Fruit fly (Drosophila melanogaster) whole organism, embryonic: ENCODE results near the gene CG13605.

Source experiments
- Abd-B ChIP-seq: fragments of 200-800 bp; sonication (Bioruptor generic); optimal IDR thresholded peaks from 2 replicates; lab custom pipeline; 2018; ENCODE audit warnings: missing biosample characterization, mild to moderate bottlenecking, missing genetic modification characterization, moderate library complexity
- CG10431 ChIP-seq: fragments of 200-800 bp; sonication (Bioruptor generic); optimal IDR thresholded peaks from 3 replicates; lab custom pipeline; 2018; ENCODE audit warnings: missing biosample characterization, mild to moderate bottlenecking, missing genetic modification characterization
- CG14441 ChIP-seq: fragments of 200-800 bp; sonication (Bioruptor generic); IDR thresholded peaks from 2 replicates; pipeline ENCODE4 v1.3.6; 2022; ENCODE audit warnings: missing biosample characterization, missing genetic modification characterization
- CG14965 ChIP-seq: fragments of 200-800 bp; sonication (Bioruptor generic); optimal IDR thresholded peaks from 2 replicates; lab custom pipeline; 2016; ENCODE audit warnings: missing biosample characterization, missing genetic modification characterization, borderline replicate concordance
- CG15269 ChIP-seq: fragments of 200-800 bp; sonication (Bioruptor generic); optimal IDR thresholded peaks from 2 replicates; lab custom pipeline; 2018; ENCODE audit warnings: missing biosample characterization, mild to moderate bottlenecking, missing genetic modification characterization, moderate library complexity
- CG16779 ChIP-seq: fragments of 200-800 bp; sonication (Bioruptor generic); IDR thresholded peaks from 2 replicates; pipeline ENCODE4 v1.3.6; 2022; ENCODE audit warnings: missing biosample characterization, missing genetic modification characterization
- CG17328 ChIP-seq: fragments of 200-800 bp; sonication (Bioruptor generic); IDR thresholded peaks from 2 replicates; pipeline ENCODE4 v1.3.6; 2022; ENCODE audit warnings: missing biosample characterization, missing genetic modification characterization
- CG2875 ChIP-seq: fragments of 200-800 bp; sonication (Bioruptor generic); optimal IDR thresholded peaks from 2 replicates; lab custom pipeline; 2017; ENCODE audit warnings: missing biosample characterization, mild to moderate bottlenecking, missing genetic modification characterization, missing genetic modification reagents
- CG31224 ChIP-seq: fragments of 200-800 bp; sonication (Bioruptor generic); IDR thresholded peaks from 2 replicates; pipeline ENCODE4 v1.3.6; 2022; ENCODE audit warnings: missing biosample characterization, missing genetic modification characterization
- CG31388 ChIP-seq: fragments of 200-800 bp; sonication (Bioruptor generic); optimal IDR thresholded peaks from 2 replicates; lab custom pipeline; 2016; ENCODE audit warnings: missing biosample characterization, missing genetic modification characterization
- CG31441 ChIP-seq: fragments of 200-800 bp; sonication (Bioruptor generic); IDR thresholded peaks from 2 replicates; pipeline ENCODE4 v1.3.6; 2022; ENCODE audit warnings: missing biosample characterization, missing genetic modification characterization
- CG4282 ChIP-seq: fragments of 200-800 bp; sonication (Bioruptor generic); optimal IDR thresholded peaks from 2 replicates; lab custom pipeline; 2016; ENCODE audit warnings: missing biosample characterization, missing genetic modification characterization
- CG7372 ChIP-seq: fragments of 200-800 bp; sonication (Bioruptor generic); IDR thresholded peaks from 2 replicates; pipeline ENCODE4 v1.3.6; 2022; ENCODE audit warnings: missing biosample characterization, missing genetic modification characterization
- CG7839 ChIP-seq: fragments of 200-800 bp; sonication (Bioruptor generic); optimal IDR thresholded peaks from 3 replicates; lab custom pipeline; 2018; ENCODE audit warnings: missing biosample characterization, mild to moderate bottlenecking, missing genetic modification characterization, moderate library complexity
- Dbx ChIP-seq: fragments of 200-800 bp; sonication (Bioruptor generic); IDR thresholded peaks from 3 replicates; pipeline ENCODE4 v1.3.6; 2022; ENCODE audit warnings: missing biosample characterization, missing genetic modification characterization
- HLHmδ ChIP-seq: fragments of 200-800 bp; sonication (Bioruptor generic); optimal IDR thresholded peaks from 2 replicates; lab custom pipeline; 2018; ENCODE audit warnings: missing biosample characterization, mild to moderate bottlenecking, missing genetic modification characterization, moderate library complexity
- Meics ChIP-seq: fragments of 200-800 bp; sonication (Bioruptor generic); optimal IDR thresholded peaks from 2 replicates; lab custom pipeline; 2017; ENCODE audit warnings: missing biosample characterization, mild to moderate bottlenecking, missing genetic modification characterization
- NfI ChIP-seq: fragments of 200-800 bp; sonication (Bioruptor generic); optimal IDR thresholded peaks from 3 replicates; lab custom pipeline; 2018; ENCODE audit warnings: missing biosample characterization, mild to moderate bottlenecking, missing genetic modification characterization, moderate library complexity
- Sin3A ChIP-seq: fragments of >200 bp; optimal IDR thresholded peaks from 2 replicates; lab custom pipeline; 2018
- Six4 ChIP-seq: fragments of 200-800 bp; sonication (Bioruptor generic); optimal IDR thresholded peaks from 2 replicates; lab custom pipeline; 2016; ENCODE audit warnings: missing biosample characterization, missing genetic modification characterization
- Spps ChIP-seq: fragments of 200-800 bp; sonication (Bioruptor generic); optimal IDR thresholded peaks from 2 replicates; lab custom pipeline; 2018; ENCODE audit warnings: missing biosample characterization, mild to moderate bottlenecking, missing genetic modification characterization
- Sry-δ ChIP-seq: fragments of 200-800 bp; sonication (Bioruptor generic); optimal IDR thresholded peaks from 2 replicates; lab custom pipeline; 2016; ENCODE audit warnings: missing biosample characterization, missing genetic modification characterization
- amos ChIP-seq: fragments of 200-800 bp; sonication (Bioruptor generic); IDR thresholded peaks from 2 replicates; pipeline ENCODE4 v1.3.6; 2022; ENCODE audit warnings: missing biosample characterization, missing genetic modification characterization; ENCODE audit not compliant: partially characterized antibody
- ash1 ChIP-seq: fragments of 200-800 bp; sonication (Bioruptor generic); optimal IDR thresholded peaks from 2 replicates; lab custom pipeline; 2018; ENCODE audit warnings: missing biosample characterization, mild to moderate bottlenecking, missing genetic modification characterization
- danr ChIP-seq: fragments of 200-800 bp; sonication (Bioruptor generic); IDR thresholded peaks from 2 replicates; pipeline ENCODE4 v1.3.6; 2022; ENCODE audit warnings: missing biosample characterization, missing genetic modification characterization
- disco-r ChIP-seq: fragments of 200-800 bp; sonication (Bioruptor generic); optimal IDR thresholded peaks from 2 replicates; lab custom pipeline; 2016; ENCODE audit warnings: missing biosample characterization, missing genetic modification characterization
- gro ChIP-seq: fragments of 200-800 bp; sonication (Bioruptor generic); optimal IDR thresholded peaks from 2 replicates; lab custom pipeline; 2016; ENCODE audit warnings: missing biosample characterization, missing genetic modification characterization
- gsb ChIP-seq: fragments of 200-800 bp; sonication (Bioruptor generic); IDR thresholded peaks from 2 replicates; pipeline ENCODE4 v1.3.6; 2022; ENCODE audit warnings: missing biosample characterization, missing genetic modification characterization
- hbn ChIP-seq: fragments of 200-800 bp; sonication (Bioruptor generic); IDR thresholded peaks from 2 replicates; pipeline ENCODE4 v1.3.6; 2022; ENCODE audit warnings: missing biosample characterization, missing genetic modification characterization; ENCODE audit not compliant: partially characterized antibody
- jumu ChIP-seq: fragments of 200-800 bp; sonication (Bioruptor generic); optimal IDR thresholded peaks from 3 replicates; lab custom pipeline; 2016; ENCODE audit warnings: missing biosample characterization, missing genetic modification characterization
- kni ChIP-seq: fragments of 200-800 bp; sonication (Bioruptor generic); optimal IDR thresholded peaks from 3 replicates; lab custom pipeline; 2017; ENCODE audit warnings: mild to moderate bottlenecking, missing biosample characterization, missing genetic modification reagents, missing genetic modification characterization
- org-1 ChIP-seq: fragments of 200-800 bp; sonication (Bioruptor generic); optimal IDR thresholded peaks from 2 replicates; lab custom pipeline; 2017; ENCODE audit warnings: missing biosample characterization, missing genetic modification characterization
- pros ChIP-seq: fragments of 200-800 bp; sonication (Bioruptor generic); optimal IDR thresholded peaks from 3 replicates; lab custom pipeline; 2019; ENCODE audit warnings: missing biosample characterization, mild to moderate bottlenecking, missing genetic modification characterization, moderate library complexity
- psq ChIP-seq: fragments of 200-800 bp; sonication (Bioruptor generic); optimal IDR thresholded peaks from 2 replicates; lab custom pipeline; 2017; ENCODE audit warnings: missing biosample characterization, missing genetic modification characterization
- pzg ChIP-seq: fragments of 200-800 bp; sonication (Bioruptor generic); optimal IDR thresholded peaks from 3 replicates; lab custom pipeline; 2018; ENCODE audit warnings: missing biosample characterization, mild to moderate bottlenecking, missing genetic modification characterization, moderate library complexity
- run ChIP-seq: fragments of 200-800 bp; sonication (Bioruptor generic); optimal IDR thresholded peaks from 3 replicates; lab custom pipeline; 2018; ENCODE audit warnings: missing biosample characterization, mild to moderate bottlenecking, missing genetic modification characterization
- trem ChIP-seq: fragments of 200-800 bp; optimal IDR thresholded peaks from 3 replicates; lab custom pipeline; 2019; ENCODE audit warnings: missing biosample characterization, mild to moderate bottlenecking, missing genetic modification characterization, moderate library complexity
- wor ChIP-seq: fragments of 200-800 bp; sonication (Bioruptor generic); IDR thresholded peaks from 2 replicates; pipeline ENCODE4 v1.3.6; 2022; ENCODE audit warnings: missing biosample characterization, missing genetic modification characterization
- z ChIP-seq: fragments of 200-800 bp; sonication (Bioruptor generic); IDR thresholded peaks from 3 replicates; pipeline ENCODE4 v1.3.6; 2022; ENCODE audit warnings: missing biosample characterization, missing genetic modification characterization

CG13605 gene

dm6 chr3R:24161173-24161811 lies 49.1 kb upstream of the CG13605 start, which contains the start of the genes Myo95E and TBC1d7 (continued):
- TF ChIP-seq CG15269 (tag; lab: Kevin White, UChicago): peak; percentile 91
- no peak for TF ChIP-seq gro (GFP tag; lab: Kevin White, UChicago)
- no peak for TF ChIP-seq ash1 (GFP tag; lab: Kevin White, UChicago)
- TF ChIP-seq psq (GFP tag; lab: Kevin White, UChicago): peak; percentile 35
- TF ChIP-seq CG14441 (GFP tag; lab: Robert Waterston, UW): peak; percentile 95
- peak; percentile 72 for TF ChIP-seq run (tag; lab: Kevin White, UChicago)
- peak; percentile 90 for TF ChIP-seq CG7372 (GFP tag; lab: Robert Waterston, UW)
- TF ChIP-seq CG17328: peak; percentile 79
- TF ChIP-seq jumu (GFP tag; lab: Kevin White, UChicago): no peak
- no peak for TF ChIP-seq HLHmδ
- peak; percentile 86 for TF ChIP-seq NfI
- TF ChIP-seq Sry-δ (GFP tag; lab: Kevin White, UChicago): peak; percentile 80
- no peak for TF ChIP-seq disco-r
- peak; percentile 91 for TF ChIP-seq Dbx
- TF ChIP-seq Meics (GFP tag; lab: Kevin White, UChicago): peak; percentile 88
- TF ChIP-seq CG7839 (tag; lab: Kevin White, UChicago): peak; percentile 92
- peak; percentile 64 for TF ChIP-seq hbn (GFP tag; lab: Robert Waterston, UW)
- no peak for TF ChIP-seq pros (GFP tag; lab: Kevin White, UChicago)
- TF ChIP-seq CG31441 (GFP tag; lab: Robert Waterston, UW): no peak
- no peak for TF ChIP-seq CG10431 (GFP tag; lab: Kevin White, UChicago)
- TF ChIP-seq amos: peak; percentile 59
- TF ChIP-seq CG4282 (GFP tag; lab: Kevin White, UChicago): no peak
- TF ChIP-seq Spps (tag; lab: Kevin White, UChicago): peak; percentile 67
- peak; percentile 67 for TF ChIP-seq org-1 (GFP tag; lab: Kevin White, UChicago)
- peak; percentile 89 for TF ChIP-seq gsb (GFP tag; lab: Robert Waterston, UW)
- TF ChIP-seq kni: no peak
- TF ChIP-seq Sin3A (lab: Kevin White, UChicago): peak; percentile 5
- peak; percentile 83 for TF ChIP-seq CG31224 (GFP tag; lab: Robert Waterston, UW)
- TF ChIP-seq CG2875 (GFP tag; lab: Kevin White, UChicago): peak; percentile 58
- no peak for TF ChIP-seq CG14965 (GFP tag; lab: Kevin White, UChicago)
- peak; percentile 95 for TF ChIP-seq danr (GFP tag; lab: Robert Waterston, UW)
- peak; percentile 50 for TF ChIP-seq CG31388 (GFP tag; lab: Kevin White, UChicago)
- peak; percentile 51; the same call in 1 of the 3 replicates for TF ChIP-seq z (GFP tag; lab: Robert Waterston, UW)
- TF ChIP-seq CG16779: 0 out of 2 replicates have a peak, but pooled peaks have one; percentile 46
- peak; percentile 50 for TF ChIP-seq pzg (GFP tag; lab: Kevin White, UChicago)
- TF ChIP-seq Abd-B (GFP tag; lab: Kevin White, UChicago): peak; percentile 91
- peak; percentile 76 for TF ChIP-seq Six4 (GFP tag; lab: Kevin White, UChicago)
- peak; percentile 90 for TF ChIP-seq trem (tag; lab: Kevin White, UChicago)
- peak; percentile 82 for TF ChIP-seq wor (GFP tag; lab: Robert Waterston, UW)
